Worm (Caenorhabditis elegans) whole organism, young adult: ENCODE data around the gene dhhc-10.

Experiments
- B0261.1 ChIP-seq: sonication (generic microtip); optimal IDR thresholded peaks from 2 replicates; lab custom pipeline; 2016; ENCODE audit warnings: mild to moderate bottlenecking, missing genetic modification characterization, moderate library complexity, missing compliant biosample characterization
- F22D6.2 ChIP-seq: sonication (generic microtip); optimal IDR thresholded peaks from 2 replicates; lab custom pipeline; 2016; ENCODE audit warnings: mild to moderate bottlenecking, missing genetic modification characterization, missing compliant biosample characterization
- F33H1.4 ChIP-seq: fragments of 200-800 bp; sonication (Bioruptor generic); IDR thresholded peaks from 2 replicates; pipeline ENCODE4 v1.3.6; 2022; ENCODE audit warnings: missing genetic modification reagents, missing genetic modification characterization, missing compliant biosample characterization
- F49E8.2 ChIP-seq: sonication (generic microtip); optimal IDR thresholded peaks from 3 replicates; lab custom pipeline; 2017; ENCODE audit warnings: missing genetic modification characterization, mild to moderate bottlenecking, missing compliant biosample characterization, antibody characterized with exemption, moderate library complexity; ENCODE audit not compliant: insufficient read depth
- F52B5.7 ChIP-seq: sonication (generic microtip); optimal IDR thresholded peaks from 2 replicates; lab custom pipeline; 2016; ENCODE audit warnings: mild to moderate bottlenecking, missing genetic modification characterization, missing compliant biosample characterization
- T07F8.4 ChIP-seq: sonication (generic microtip); optimal IDR thresholded peaks from 2 replicates; lab custom pipeline; 2016; ENCODE audit warnings: mild to moderate bottlenecking, missing genetic modification characterization, moderate library complexity, missing compliant biosample characterization
- Y67H2A.10 ChIP-seq: fragments of 200-800 bp; sonication (Bioruptor generic); conservative IDR thresholded peaks from 2 replicates; pipeline ENCODE4 v1.3.6; 2022; ENCODE audit warnings: missing genetic modification reagents, missing genetic modification characterization, missing compliant biosample characterization
- Y95B8A.8 ChIP-seq: fragments of 200-800 bp; sonication (Bioruptor generic); IDR thresholded peaks from 2 replicates; pipeline ENCODE4 v1.3.6; 2022; ENCODE audit warnings: missing genetic modification reagents, missing genetic modification characterization, missing compliant biosample characterization
- athp-1 ChIP-seq: sonication (generic microtip); optimal IDR thresholded peaks from 2 replicates; lab custom pipeline; 2017; ENCODE audit warnings: mild to moderate bottlenecking, missing genetic modification characterization, missing compliant biosample characterization
- cebp-2 ChIP-seq: fragments of 200-800 bp; sonication (Bioruptor generic); IDR thresholded peaks from 2 replicates; pipeline ENCODE4 v1.3.6; 2022; ENCODE audit warnings: missing genetic modification characterization, missing compliant biosample characterization
- ceh-40 ChIP-seq: fragments of 200-800 bp; sonication (Bioruptor generic); IDR thresholded peaks from 2 replicates; pipeline ENCODE4 v1.3.6; 2022; ENCODE audit warnings: missing genetic modification characterization, missing compliant biosample characterization
- ceh-79 ChIP-seq: sonication (generic microtip); optimal IDR thresholded peaks from 2 replicates; lab custom pipeline; 2017; ENCODE audit warnings: mild to moderate bottlenecking, missing genetic modification characterization, missing compliant biosample characterization
- dox-1 ChIP-seq: fragments of 200-800 bp; sonication (Bioruptor generic); IDR thresholded peaks from 2 replicates; pipeline ENCODE4 v1.3.6; 2022; ENCODE audit warnings: missing genetic modification reagents, missing genetic modification characterization, missing compliant biosample characterization
- efl-1 ChIP-seq: fragments of 150-350 bp; optimal IDR thresholded peaks from 2 replicates; lab custom pipeline; 2014; ENCODE audit warnings: missing biosample characterization, missing genetic modification reagents, missing genetic modification characterization
- ekl-4 ChIP-seq: fragments of 200-800 bp; sonication (Bioruptor generic); IDR thresholded peaks from 2 replicates; pipeline ENCODE4 v1.3.6; 2022; ENCODE audit warnings: missing genetic modification reagents, missing genetic modification characterization, missing compliant biosample characterization
- hlh-12 ChIP-seq: sonication (generic microtip); optimal IDR thresholded peaks from 2 replicates; lab custom pipeline; 2016; ENCODE audit warnings: missing genetic modification characterization, missing compliant biosample characterization
- hlh-26 ChIP-seq: fragments of 200-800 bp; sonication (Bioruptor generic); conservative IDR thresholded peaks from 2 replicates; pipeline ENCODE4 v1.3.6; 2022; ENCODE audit warnings: missing genetic modification reagents, missing genetic modification characterization, missing compliant biosample characterization
- hsf-1 ChIP-seq: fragments of 200-800 bp; sonication (Bioruptor generic); IDR thresholded peaks from 2 replicates; pipeline ENCODE4 v1.3.6; 2022; ENCODE audit warnings: missing genetic modification reagents, missing genetic modification characterization, missing compliant biosample characterization
- let-607 ChIP-seq, 2 experiments: fragments of 200-800 bp in 1 of 2; sonication (Bioruptor generic) in 1 of 2; sonication (generic microtip) in 1 of 2; optimal IDR thresholded peaks; 2 replicates each; lab custom pipeline; 2016 to 2018; ENCODE audit warnings: mild to moderate bottlenecking in 2 of 2, missing compliant biosample characterization in 2 of 2, missing genetic modification characterization in 2 of 2, moderate library complexity in 2 of 2, missing genotype in 1 of 2
- lin-40 ChIP-seq: sonication (generic microtip); optimal IDR thresholded peaks from 2 replicates; lab custom pipeline; 2016; ENCODE audit warnings: missing genetic modification characterization, mild to moderate bottlenecking, missing compliant biosample characterization, missing genotype, missing genetic modification reagents
- lsl-1 ChIP-seq: fragments of 200-800 bp; sonication (Bioruptor generic); optimal IDR thresholded peaks from 2 replicates; lab custom pipeline; 2018; ENCODE audit warnings: mild to moderate bottlenecking, missing genetic modification characterization, moderate library complexity, missing compliant biosample characterization
- lsy-27 ChIP-seq: sonication (generic microtip); optimal IDR thresholded peaks from 2 replicates; lab custom pipeline; 2017; ENCODE audit warnings: missing genetic modification characterization, mild to moderate bottlenecking, missing compliant biosample characterization, antibody characterized with exemption, missing genotype, borderline replicate concordance; ENCODE audit not compliant: insufficient read depth
- mel-28 ChIP-seq: sonication (generic microtip); optimal IDR thresholded peaks from 2 replicates; lab custom pipeline; 2016; ENCODE audit warnings: borderline replicate concordance, mild to moderate bottlenecking, missing genetic modification characterization, missing compliant biosample characterization
- nfya-1 ChIP-seq: sonication (generic microtip); optimal IDR thresholded peaks from 2 replicates; lab custom pipeline; 2017; ENCODE audit warnings: antibody characterized with exemption, missing compliant biosample characterization, missing genetic modification characterization, borderline replicate concordance; ENCODE audit not compliant: insufficient read depth
- nfya-2 ChIP-seq: fragments of 200-800 bp; sonication (Bioruptor generic); IDR thresholded peaks from 2 replicates; pipeline ENCODE4 v1.3.6; 2022; ENCODE audit warnings: missing genetic modification reagents, missing genetic modification characterization, missing compliant biosample characterization
- nhr-80 ChIP-seq: sonication (generic microtip); optimal IDR thresholded peaks from 2 replicates; lab custom pipeline; 2016; ENCODE audit warnings: missing genetic modification characterization, missing compliant biosample characterization
- snpc-4 ChIP-seq, 5 experiments: fragments of 150-350 bp in 1 of 5; sonication (generic microtip) in 4 of 5; optimal IDR thresholded peaks; 2 replicates each; lab custom pipeline; 2014 to 2018; ENCODE audit warnings: missing genetic modification characterization in 5 of 5, missing biosample characterization in 3 of 5, antibody characterized with exemption in 2 of 5, mild to moderate bottlenecking in 2 of 5, missing compliant biosample characterization in 2 of 5, missing genotype in 2 of 5, moderate library complexity in 2 of 5, missing genetic modification reagents in 1 of 5
- somi-1 ChIP-seq: fragments of 200-800 bp; sonication (Bioruptor generic); optimal IDR thresholded peaks from 2 replicates; lab custom pipeline; 2018; ENCODE audit warnings: mild to moderate bottlenecking, missing genetic modification characterization, missing compliant biosample characterization
- tbp1 ChIP-seq: fragments of 200-800 bp; sonication (Bioruptor generic); optimal IDR thresholded peaks from 2 replicates; lab custom pipeline; 2018; ENCODE audit warnings: mild to moderate bottlenecking, missing genetic modification characterization, missing compliant biosample characterization
- tbx-9 ChIP-seq: sonication (generic microtip); optimal IDR thresholded peaks from 2 replicates; lab custom pipeline; 2016; ENCODE audit warnings: borderline replicate concordance, missing genetic modification characterization, inconsistent platforms, missing compliant biosample characterization
- unc-62 ChIP-seq: fragments of 150-350 bp; optimal IDR thresholded peaks from 2 replicates; lab custom pipeline; 2014; ENCODE audit warnings: missing biosample characterization, missing genetic modification reagents, missing genetic modification characterization
- xnd-1 ChIP-seq: sonication (generic microtip); optimal IDR thresholded peaks from 2 replicates; lab custom pipeline; 2016; ENCODE audit warnings: missing genotype, missing genetic modification reagents, missing genetic modification characterization, missing compliant biosample characterization
- zfh-2 ChIP-seq: fragments of 200-800 bp; sonication (Bioruptor generic); conservative IDR thresholded peaks from 2 replicates; pipeline ENCODE4 v1.3.6; 2022; ENCODE audit warnings: missing genetic modification reagents, missing genetic modification characterization, missing compliant biosample characterization

The dhhc-10 gene

ce11 chrX:4732752-4733151 lies 25.8 kb downstream of the dhhc-10 start, which contains the start of gene aman-1:
TSS of gene aman-1 (plus strand) at chrX:4733095.
- TF ChIP-seq zfh-2 (GFP tag; lab: Robert Waterston, UW): no peak

ce11 chrX:4740630-4741029 lies 33.7 kb downstream of the dhhc-10 start:
- TF ChIP-seq lsl-1 (GFP tag; lab: Kevin White, UChicago) (no peak), hsf-1 (GFP tag; lab: Robert Waterston, UW) (no peak), Y67H2A.10 (GFP tag; lab: Robert Waterston, UW) (no peak), xnd-1 (tag; lab: Kevin White, UChicago) (no peak), F33H1.4 (GFP tag; lab: Robert Waterston, UW) (no peak), T07F8.4 (tag; lab: Kevin White, UChicago) (no peak), tbp1 (no peak), let-607 (tag; optimal IDR thresholded peaks at IDR 0.05; lab: Kevin White, UChicago) (no peak), unc-62 (no peak), hlh-12 (no peak)

- no peak for TF ChIP-seq B0261.1 (tag; lab: Kevin White, UChicago)
- TF ChIP-seq lsy-27 (tag; lab: Kevin White, UChicago): no peak
- TF ChIP-seq nfya-2 (GFP tag; lab: Robert Waterston, UW): no peak
- TF ChIP-seq ceh-79 (tag; lab: Kevin White, UChicago): no peak
- no peak for TF ChIP-seq F49E8.2
- no peak for TF ChIP-seq efl-1 (GFP tag; lab: Kevin White, UChicago)
- no peak for TF ChIP-seq cebp-2 (GFP tag; lab: Robert Waterston, UW)
- TF ChIP-seq F52B5.7 (tag; lab: Kevin White, UChicago): no peak
- TF ChIP-seq hsf-1 (GFP tag; lab: Robert Waterston, UW): no peak
- TF ChIP-seq ekl-4 (GFP tag; lab: Robert Waterston, UW): no peak
- no peak for TF ChIP-seq hlh-26 (GFP tag; lab: Robert Waterston, UW)
- no peak for TF ChIP-seq F22D6.2
- TF ChIP-seq Y95B8A.8: no peak
- no peak for TF ChIP-seq snpc-4 (GFP tag; optimal IDR thresholded peaks at IDR 0.05; lab: Kevin White, UChicago)
- no peak for TF ChIP-seq snpc-4 (tag; optimal IDR thresholded peaks at IDR 0.05; lab: Kevin White, UChicago)
- no peak for TF ChIP-seq athp-1 (tag; lab: Kevin White, UChicago)
- TF ChIP-seq tbx-9: no peak
- TF ChIP-seq somi-1 (GFP tag; lab: Kevin White, UChicago): no peak
Observed at ce11 chrX:4742285-4742684, 35.3 kb downstream of the dhhc-10 start.

- TF ChIP-seq dox-1 (GFP tag; lab: Robert Waterston, UW): peak; percentile 47; the same call in 1 of the 2 replicates
- peak; percentile 55 for TF ChIP-seq nhr-80
- no peak for TF ChIP-seq nfya-1
- TF ChIP-seq lin-40: no peak
- TF ChIP-seq mel-28: no peak
- peak; percentile 79 for TF ChIP-seq zfh-2 (GFP tag; lab: Robert Waterston, UW)
- no peak for TF ChIP-seq hsf-1 (GFP tag; lab: Robert Waterston, UW)
- TF ChIP-seq ceh-40: no peak
Observed at ce11 chrX:4744037-4744436, 37.1 kb downstream of the dhhc-10 start.
